Fruit fly (Drosophila melanogaster) whole organism, adult: ENCODE measurements around the gene CG10570.

Experiments
- CG12768 ChIP-seq: fragments of 200-800 bp; sonication (Bioruptor generic); optimal IDR thresholded peaks from 2 replicates; lab custom pipeline; 2017; ENCODE audit warnings: missing biosample characterization, missing genetic modification characterization, mild to moderate bottlenecking, moderate library complexity, missing genetic modification reagents
- CG14711 ChIP-seq: fragments of 200-800 bp; sonication (Bioruptor generic); optimal IDR thresholded peaks from 2 replicates; lab custom pipeline; 2018; ENCODE audit warnings: missing biosample characterization, mild to moderate bottlenecking, missing genetic modification characterization, moderate library complexity
- CG1620 ChIP-seq: fragments of 200-800 bp; sonication (Bioruptor generic); optimal IDR thresholded peaks from 2 replicates; lab custom pipeline; 2016; ENCODE audit warnings: missing biosample characterization, missing genetic modification characterization
- Clk ChIP-seq: fragments of 200-800 bp; sonication (Bioruptor generic); optimal IDR thresholded peaks from 2 replicates; lab custom pipeline; 2017; ENCODE audit warnings: missing biosample characterization, missing genetic modification characterization
- Mnt ChIP-seq: fragments of 200-800 bp; sonication (Bioruptor generic); optimal IDR thresholded peaks from 2 replicates; lab custom pipeline; 2016; ENCODE audit warnings: missing biosample characterization, mild to moderate bottlenecking, missing genetic modification characterization
- pad ChIP-seq: fragments of 200-800 bp; sonication (Bioruptor generic); optimal IDR thresholded peaks from 3 replicates; lab custom pipeline; 2017; ENCODE audit warnings: missing biosample characterization, missing genetic modification characterization, mild to moderate bottlenecking, moderate library complexity, missing genetic modification reagents
- tj ChIP-seq: fragments of 200-800 bp; sonication (Bioruptor generic); optimal IDR thresholded peaks from 3 replicates; lab custom pipeline; 2017; ENCODE audit warnings: missing biosample characterization, mild to moderate bottlenecking, missing genetic modification characterization, moderate library complexity
- toe ChIP-seq: fragments of 200-800 bp; sonication (Bioruptor generic); optimal IDR thresholded peaks from 2 replicates; lab custom pipeline; 2016; ENCODE audit warnings: missing biosample characterization, missing genetic modification characterization

DNA sequence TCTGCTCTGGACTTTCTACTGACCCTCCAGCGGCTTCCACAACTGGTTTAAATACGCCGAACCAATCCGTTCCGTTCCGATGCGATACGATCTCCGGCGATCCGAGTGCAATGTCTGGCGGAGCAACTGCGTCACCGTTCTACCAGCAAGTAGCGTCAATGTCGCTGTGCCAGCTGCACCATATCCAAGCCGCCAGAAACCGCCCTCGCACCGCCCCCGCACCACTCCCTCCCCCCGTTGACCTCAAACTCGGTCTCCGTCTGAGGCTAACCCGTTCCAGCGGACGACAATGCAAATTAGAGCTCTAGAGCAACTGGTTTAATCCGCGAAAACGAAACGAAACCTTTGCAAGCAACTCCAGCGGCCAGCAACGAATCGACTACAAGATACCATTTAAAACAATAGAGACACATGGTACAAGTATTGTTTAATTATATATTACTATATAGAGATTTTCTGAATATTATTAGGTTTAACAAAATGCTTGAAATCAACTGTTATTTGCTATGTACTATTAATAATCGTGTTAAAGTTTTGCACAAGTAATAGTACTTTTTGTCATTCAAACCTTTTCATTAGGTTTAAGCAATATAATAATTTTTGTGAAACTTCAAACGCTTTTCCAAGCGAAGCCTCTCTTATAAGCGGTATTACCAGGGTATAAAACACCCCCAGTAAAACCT lies at the start of gene CG10570, which contains the start of gene CG42502:
- TF ChIP-seq tj (GFP tag; lab: Kevin White, UChicago) (no peak), pad (GFP tag; lab: Kevin White, UChicago) (no peak), CG12768 (GFP tag; lab: Kevin White, UChicago) (no peak), Mnt (GFP tag; lab: Kevin White, UChicago) (no peak), Clk (GFP tag; lab: Kevin White, UChicago) (no peak), toe (GFP tag; lab: Kevin White, UChicago) (no peak), CG14711 (tag; lab: Kevin White, UChicago) (no peak), CG1620 (GFP tag; lab: Kevin White, UChicago) (no peak)
